Worm (Caenorhabditis elegans): Measurements from ENCODE around the gene C18H7.7.

The C18H7.7 gene

DNA sequence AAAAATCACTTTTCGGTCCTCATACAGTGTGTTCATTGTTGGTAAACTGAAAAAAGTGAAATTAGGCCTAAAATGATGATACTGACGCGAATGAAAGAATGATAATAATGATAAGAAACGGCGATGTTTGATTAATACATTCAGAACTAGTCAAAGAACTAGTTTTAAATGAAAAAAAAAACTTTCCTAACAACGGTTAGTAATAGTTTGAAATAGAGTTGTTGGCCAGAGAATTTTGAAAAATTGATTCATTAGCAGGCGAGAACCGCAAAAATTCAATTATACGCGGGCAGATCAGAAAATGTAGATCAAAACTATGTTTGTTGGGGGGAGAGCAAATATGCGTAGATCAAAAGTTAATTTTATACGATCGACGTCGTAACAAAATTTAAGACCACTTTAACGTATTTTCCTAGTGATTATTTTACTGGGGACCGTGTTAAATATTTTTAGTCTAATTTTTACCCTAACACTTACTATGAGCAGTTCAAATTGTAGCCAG, 25.3 kb downstream of the C18H7.7 start, which contains the start of gene F56A11.5:
Gene F56A11.5, minus strand, starts transcription at position 51 of the 502 bp plus-strand sequence.
- TF ChIP-seq hnd-1 (tag; optimal IDR thresholded peaks at IDR 0.05) (no peak), hmbx-1 (tag; optimal IDR thresholded peaks at IDR 0.05) (no peak), pes-1 (GFP tag; IDR thresholded peaks at IDR 0.05) (no peak), hmg-4 (GFP tag; optimal IDR thresholded peaks at IDR 0.05) (no peak), ama-1 (optimal IDR thresholded peaks at IDR 0.05) (no peak), tra-4 (tag; optimal IDR thresholded peaks at IDR 0.05) (no peak), tbx-37 (GFP tag; conservative IDR thresholded peaks at IDR 0.05) (no peak), aly-1 (tag; optimal IDR thresholded peaks at IDR 0.05) (no peak), scrt-1 (GFP tag; IDR thresholded peaks at IDR 0.05) (no peak), F13C5.2 (tag; optimal IDR thresholded peaks at IDR 0.05) (no peak)

DNA sequence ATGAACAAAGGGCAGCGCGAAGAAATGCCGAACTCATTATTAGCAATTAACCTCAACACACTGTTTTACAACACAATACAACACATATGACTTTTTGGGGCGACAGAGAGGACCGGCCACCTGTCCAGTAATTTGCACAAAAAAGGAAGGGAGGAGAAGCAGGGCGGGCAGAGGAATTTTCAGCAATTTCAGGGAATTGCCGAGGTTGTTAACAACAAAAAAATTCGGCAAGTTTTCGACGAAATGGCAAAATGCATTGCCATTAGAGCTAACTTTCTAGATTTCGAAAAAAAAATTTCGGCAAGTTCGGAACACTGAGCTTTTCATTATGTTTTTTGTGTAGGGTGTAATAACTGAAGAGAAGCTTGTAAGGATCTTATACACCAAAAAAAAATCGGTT, 32.2 kb downstream of the C18H7.7 start:
- TF ChIP-seq tbx-37 (GFP tag; conservative IDR thresholded peaks at IDR 0.05) (0 out of 2 replicates have a peak, but pooled peaks have one; percentile 15), pes-1 (GFP tag; IDR thresholded peaks at IDR 0.05) (peak; percentile 13; the same call in 1 of the 2 replicates), tra-4 (tag; optimal IDR thresholded peaks at IDR 0.05) (no peak)

DNA sequence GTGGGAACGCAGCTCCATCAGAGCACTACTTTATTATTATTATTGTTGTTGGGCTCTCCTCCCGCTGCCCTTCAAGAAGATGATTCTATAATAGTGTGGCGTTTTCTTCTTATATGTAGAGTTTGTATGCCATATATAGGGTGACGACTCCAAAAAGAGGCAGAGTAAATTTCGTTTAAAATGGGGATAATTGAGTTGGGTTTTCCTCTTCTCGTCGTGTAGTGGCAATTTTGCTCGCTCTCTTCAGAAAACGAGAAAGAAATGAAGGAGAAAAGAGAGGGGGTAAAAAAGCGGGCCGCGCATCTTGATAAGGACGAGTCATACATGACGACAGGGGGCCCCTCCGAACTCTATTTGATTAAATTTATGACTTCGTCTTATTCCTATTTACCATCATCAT, 32.8 kb downstream of the C18H7.7 start:
- no peak for TF ChIP-seq tra-4 (tag; optimal IDR thresholded peaks at IDR 0.05)
- TF ChIP-seq ets-7 (tag; optimal IDR thresholded peaks at IDR 0.05), result no peak
- TF ChIP-seq ceh-13 (GFP tag; optimal IDR thresholded peaks at IDR 0.05), result no peak
- no peak for TF ChIP-seq hnd-1 (tag; optimal IDR thresholded peaks at IDR 0.05)
- TF ChIP-seq hmbx-1 (tag; optimal IDR thresholded peaks at IDR 0.05), result no peak
- no peak for TF ChIP-seq aly-1 (tag; optimal IDR thresholded peaks at IDR 0.05)
- no peak for TF ChIP-seq F13C5.2 (tag; optimal IDR thresholded peaks at IDR 0.05)
- TF ChIP-seq pes-1 (GFP tag; IDR thresholded peaks at IDR 0.05), result no peak
- no peak for TF ChIP-seq scrt-1 (GFP tag; IDR thresholded peaks at IDR 0.05)
- TF ChIP-seq tbx-37 (GFP tag; conservative IDR thresholded peaks at IDR 0.05), result no peak
- TF ChIP-seq hmg-4 (GFP tag; optimal IDR thresholded peaks at IDR 0.05), result no peak
- TF ChIP-seq ceh-36 (tag; optimal IDR thresholded peaks at IDR 0.05), result no peak
- no peak for TF ChIP-seq sea-1 (GFP tag; conservative IDR thresholded peaks at IDR 0.05)

DNA sequence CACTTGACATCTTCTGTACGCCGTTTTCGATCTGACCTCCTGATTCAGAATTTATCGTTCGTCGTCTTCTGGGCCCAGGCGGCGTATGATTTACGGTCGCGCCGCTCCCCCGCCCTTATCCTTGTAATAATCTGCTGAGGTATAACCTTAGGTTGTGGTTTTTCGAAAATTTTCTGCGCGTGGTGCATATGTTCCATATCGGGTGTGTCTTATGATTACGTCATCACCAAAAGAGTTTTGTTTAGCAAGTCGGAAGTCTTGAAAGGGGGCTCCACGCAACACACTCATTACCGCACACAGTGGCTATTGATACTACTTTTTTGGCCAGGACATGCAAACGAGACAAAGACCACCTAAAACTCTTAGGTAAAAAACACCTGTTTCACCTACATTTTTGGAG, 35.4 kb downstream of the C18H7.7 start:
- TF ChIP-seq F13C5.2 (tag; optimal IDR thresholded peaks at IDR 0.05) (no peak), ets-7 (tag; optimal IDR thresholded peaks at IDR 0.05) (no peak), aly-1 (tag; optimal IDR thresholded peaks at IDR 0.05) (no peak), hmbx-1 (tag; optimal IDR thresholded peaks at IDR 0.05) (no peak), ama-1 (optimal IDR thresholded peaks at IDR 0.05) (no peak), ceh-13 (GFP tag; optimal IDR thresholded peaks at IDR 0.05) (no peak), hnd-1 (tag; optimal IDR thresholded peaks at IDR 0.05) (no peak)

DNA sequence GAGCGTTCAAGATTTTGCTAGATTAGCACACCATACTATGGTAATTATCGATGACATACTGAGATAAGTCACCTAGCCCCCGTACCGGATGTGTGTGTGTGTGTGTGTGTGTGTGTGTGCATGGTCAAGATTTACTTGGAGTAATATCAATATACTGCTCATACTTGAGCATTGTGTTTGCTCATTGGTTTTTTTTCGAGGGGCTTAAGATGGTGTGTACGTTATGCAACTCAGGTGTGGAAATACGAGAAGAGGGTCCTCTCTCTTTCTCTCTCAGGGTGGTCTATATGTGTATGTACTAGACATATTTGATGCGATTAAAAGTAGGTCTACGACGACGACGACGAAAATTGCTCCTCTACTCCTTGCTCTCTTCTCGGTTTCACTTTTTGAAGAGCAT, 35.9 kb downstream of the C18H7.7 start:
- TF ChIP-seq ceh-36 (tag; optimal IDR thresholded peaks at IDR 0.05) (peak; percentile 12), ets-7 (tag; optimal IDR thresholded peaks at IDR 0.05) (peak; percentile 23), hmg-4 (GFP tag; optimal IDR thresholded peaks at IDR 0.05) (no peak)

DNA sequence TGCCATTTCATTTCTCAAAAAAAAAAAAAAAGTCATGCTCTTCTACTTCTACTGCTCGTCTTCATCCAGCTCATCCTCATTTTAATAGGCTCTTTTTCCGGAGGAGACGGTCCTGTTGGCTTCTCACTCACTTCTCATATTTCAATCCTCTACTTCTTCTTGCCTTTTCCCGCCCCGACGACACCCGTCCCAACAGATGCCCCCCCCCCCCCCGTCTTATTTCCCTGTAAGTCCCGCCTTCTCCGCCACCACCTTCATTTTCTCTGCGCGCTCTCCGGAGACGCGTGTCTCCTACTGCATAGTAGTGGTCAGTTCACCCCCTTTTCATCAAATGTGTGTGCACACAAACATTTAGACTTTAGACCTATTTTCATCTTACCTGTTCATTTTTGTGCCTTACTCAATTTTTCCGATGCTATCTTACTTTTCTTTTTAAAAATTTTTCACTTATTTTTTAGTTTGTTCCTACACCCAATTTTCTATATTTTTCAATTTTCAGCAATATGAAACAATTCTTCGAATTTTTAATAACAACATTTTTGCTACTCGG, 37.4 kb downstream of the C18H7.7 start, which contains the start of gene efn-4:
Gene efn-4, plus strand, starts transcription at position 500 of the 550 bp plus-strand sequence.
- TF ChIP-seq ceh-13 (GFP tag; optimal IDR thresholded peaks at IDR 0.05), result no peak
- no peak for TF ChIP-seq tra-4 (tag; optimal IDR thresholded peaks at IDR 0.05)
- peak; percentile 9 for TF ChIP-seq F13C5.2 (tag; optimal IDR thresholded peaks at IDR 0.05)
- TF ChIP-seq flt-1 (GFP tag; IDR thresholded peaks at IDR 0.05), result no peak
- peak; percentile 19 for TF ChIP-seq hmg-4 (GFP tag; optimal IDR thresholded peaks at IDR 0.05)

DNA sequence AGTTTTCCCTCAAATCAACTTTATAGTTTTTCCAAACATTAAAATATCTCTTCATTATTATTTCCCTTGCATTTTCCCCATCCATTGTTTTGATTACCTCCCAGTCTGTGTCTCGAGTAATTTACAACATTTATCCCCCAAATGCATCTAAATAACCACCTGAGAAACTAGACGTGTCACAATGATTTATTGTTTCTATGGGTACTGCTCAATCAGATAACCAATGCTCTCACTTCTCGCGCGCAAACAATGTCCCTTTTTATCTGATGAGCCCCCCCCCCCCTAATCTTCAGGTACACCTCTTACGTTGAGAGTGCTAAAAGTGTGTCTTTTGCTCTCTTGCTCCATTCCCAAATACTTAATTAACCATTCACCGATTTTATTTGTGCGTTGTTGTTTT, 42.2 kb downstream of the C18H7.7 start:
- TF ChIP-seq flt-1 (GFP tag; IDR thresholded peaks at IDR 0.05) (no peak), F13C5.2 (tag; optimal IDR thresholded peaks at IDR 0.05) (no peak), tbx-37 (GFP tag; conservative IDR thresholded peaks at IDR 0.05) (no peak), ceh-13 (GFP tag; optimal IDR thresholded peaks at IDR 0.05) (no peak), ama-1 (optimal IDR thresholded peaks at IDR 0.05) (no peak), hnd-1 (tag; optimal IDR thresholded peaks at IDR 0.05) (no peak), tra-4 (tag; optimal IDR thresholded peaks at IDR 0.05) (no peak), hmg-4 (GFP tag; optimal IDR thresholded peaks at IDR 0.05) (no peak), aly-1 (tag; optimal IDR thresholded peaks at IDR 0.05) (no peak), scrt-1 (GFP tag; IDR thresholded peaks at IDR 0.05) (no peak), tbx-11 (GFP tag; IDR thresholded peaks at IDR 0.05) (no peak), pes-1 (GFP tag; IDR thresholded peaks at IDR 0.05) (no peak), hmbx-1 (tag; optimal IDR thresholded peaks at IDR 0.05) (no peak), ceh-36 (tag; optimal IDR thresholded peaks at IDR 0.05) (no peak), B0310.2 (tag; optimal IDR thresholded peaks at IDR 0.05) (no peak), ets-7 (tag; optimal IDR thresholded peaks at IDR 0.05) (no peak)

DNA sequence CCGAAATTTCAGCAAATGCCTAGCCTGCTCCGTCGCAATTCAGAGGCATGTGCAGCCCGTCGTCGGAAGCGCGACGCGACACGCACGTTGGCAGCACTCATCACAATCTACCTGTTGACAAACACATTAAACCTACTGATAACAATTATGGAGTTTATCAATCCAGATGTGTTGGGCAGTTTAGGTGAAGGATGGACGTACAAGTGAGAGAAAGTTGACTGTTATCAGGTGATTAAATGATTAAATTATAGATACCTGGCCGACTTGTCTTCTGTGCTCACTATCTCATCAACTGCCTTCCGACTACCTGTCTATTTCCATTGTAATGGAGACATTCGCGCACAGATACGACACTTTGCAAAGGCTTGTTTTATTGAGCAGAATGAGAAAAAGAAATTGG, 44.3 kb downstream of the C18H7.7 start:
- TF ChIP-seq aly-1 (tag; optimal IDR thresholded peaks at IDR 0.05) (no peak), hmg-4 (GFP tag; optimal IDR thresholded peaks at IDR 0.05) (no peak), ets-7 (tag; optimal IDR thresholded peaks at IDR 0.05) (no peak), sea-1 (GFP tag; conservative IDR thresholded peaks at IDR 0.05) (no peak), ceh-36 (tag; optimal IDR thresholded peaks at IDR 0.05) (no peak), tra-4 (tag; optimal IDR thresholded peaks at IDR 0.05) (no peak), ceh-13 (GFP tag; optimal IDR thresholded peaks at IDR 0.05) (no peak)

All from whole organism, early embryonic.